Fruit fly (Drosophila melanogaster): Measurements from ENCODE around the gene CG31988.

The CG31988 gene

DNA sequence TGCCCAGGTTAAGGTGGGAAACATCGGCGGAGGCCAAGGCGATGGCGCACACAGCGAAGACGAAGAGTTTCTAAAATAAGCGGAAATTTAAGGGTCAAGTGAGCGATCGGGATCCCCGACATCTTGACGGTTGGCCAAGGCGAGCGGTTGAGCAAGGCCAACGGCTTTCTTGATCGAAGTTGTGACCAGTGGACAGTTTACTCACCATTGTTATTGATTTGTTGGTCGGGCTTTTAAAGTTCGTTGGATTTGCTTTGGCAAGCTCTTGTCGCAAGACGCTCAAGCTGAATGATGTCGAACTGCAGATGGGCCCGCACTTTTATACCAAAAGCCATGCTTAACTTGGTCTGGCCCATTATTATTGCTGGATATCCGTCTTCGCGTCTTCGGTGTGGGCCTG, 30.8 kb upstream of the CG31988 start:
- no peak for TF ChIP-seq CG8478 (optimal IDR thresholded peaks at IDR 0.05)
- no peak for TF ChIP-seq CTCF (optimal IDR thresholded peaks at IDR 0.05)

DNA sequence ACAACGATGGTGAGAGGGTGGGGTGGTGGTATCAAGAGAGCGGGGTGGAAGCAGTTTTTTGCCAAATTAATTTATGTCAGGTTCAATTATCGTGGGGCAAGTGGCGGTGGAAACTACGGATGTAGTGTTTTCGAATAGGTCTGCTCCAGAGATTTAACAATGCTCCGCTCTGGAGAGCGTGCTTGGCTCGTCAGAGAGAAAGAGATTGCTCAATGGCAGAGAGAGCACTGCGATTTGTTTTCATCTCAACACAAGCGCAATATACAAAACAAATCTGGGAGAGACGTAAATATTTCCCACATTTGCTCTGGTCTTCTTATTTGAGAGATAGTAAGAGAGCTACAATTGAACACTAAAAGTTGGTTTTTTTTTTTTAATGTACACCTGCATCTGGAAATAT, 19.2 kb upstream of the CG31988 start:
- TF ChIP-seq CG8478 (optimal IDR thresholded peaks at IDR 0.05) = no peak

DNA sequence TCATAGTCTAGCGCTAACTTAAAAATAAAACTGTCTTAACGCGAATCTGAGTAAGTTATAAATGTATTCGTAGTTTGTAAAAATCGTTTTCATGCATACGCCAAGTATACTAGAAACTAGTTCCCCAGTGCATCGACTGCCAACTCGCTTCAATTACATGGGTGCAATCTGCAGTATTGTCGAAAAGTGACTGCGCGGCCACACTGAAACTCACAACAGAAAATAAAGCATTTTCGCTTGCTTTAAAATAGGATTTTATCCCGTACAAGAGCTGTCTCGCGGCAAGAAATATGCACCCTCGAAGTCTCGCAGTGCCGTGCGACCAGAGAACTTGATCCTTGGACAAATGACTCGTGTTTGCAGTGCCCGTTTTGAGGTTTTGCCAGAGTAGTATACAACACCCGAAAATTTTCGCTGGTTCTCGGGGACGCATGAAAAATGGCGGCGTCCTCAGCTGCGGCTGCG, 18.5 kb upstream of the CG31988 start, which contains the start of gene CG8677:
CG8677 (plus strand) TSS at position 199 of the 465 bp plus-strand sequence.
- TF ChIP-seq CG8478 (optimal IDR thresholded peaks at IDR 0.05) (no peak), CTCF (optimal IDR thresholded peaks at IDR 0.05) (peak; percentile 19 to 44)

DNA sequence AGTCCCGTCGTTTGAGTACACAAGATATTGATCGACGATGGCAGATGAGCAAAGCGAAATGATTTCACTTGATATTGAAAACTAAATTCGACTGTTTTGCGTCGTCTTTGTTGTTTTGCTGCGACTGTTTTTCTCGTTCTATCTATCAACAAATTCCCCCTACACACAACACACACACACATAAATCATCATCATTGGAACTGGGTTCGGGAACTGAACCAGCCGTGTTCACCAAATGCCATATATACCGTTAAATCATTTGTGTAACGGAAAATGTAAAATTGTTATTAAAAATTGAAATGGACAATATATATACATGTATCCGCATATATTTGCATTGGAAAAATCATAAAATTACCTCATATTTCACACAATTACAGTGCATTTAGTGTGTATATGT, 17.8 kb upstream of the CG31988 start, which contains the start of gene Atg18b:
Atg18b (minus strand) TSS at position 177 of the 400 bp plus-strand sequence.
- TF ChIP-seq CG8478 (optimal IDR thresholded peaks at IDR 0.05) (no peak), CTCF (optimal IDR thresholded peaks at IDR 0.05) (no peak)

DNA sequence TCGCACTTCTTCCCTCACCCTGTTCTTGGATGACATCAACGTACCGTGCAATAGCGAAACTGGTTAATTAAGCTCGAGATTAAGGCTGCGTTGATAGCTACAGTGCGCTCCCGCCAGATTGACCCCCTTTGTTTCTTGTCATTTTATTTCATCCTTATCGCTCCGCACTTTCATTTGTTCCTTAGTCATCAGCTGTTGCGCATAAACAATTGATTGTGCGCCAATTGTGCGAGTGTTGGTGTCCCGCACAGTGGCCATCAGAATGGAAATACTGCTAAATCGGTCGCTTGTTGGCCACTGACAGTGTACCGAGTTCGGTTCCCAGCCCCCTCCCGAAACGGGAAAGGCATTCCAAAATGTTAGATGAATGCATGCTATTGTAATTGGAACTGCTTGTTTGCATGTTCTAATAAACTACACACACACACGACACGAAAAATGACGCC, 17.1 kb upstream of the CG31988 start:
- TF ChIP-seq CG8478 (optimal IDR thresholded peaks at IDR 0.05) (no peak), CTCF (optimal IDR thresholded peaks at IDR 0.05) (no peak)

DNA sequence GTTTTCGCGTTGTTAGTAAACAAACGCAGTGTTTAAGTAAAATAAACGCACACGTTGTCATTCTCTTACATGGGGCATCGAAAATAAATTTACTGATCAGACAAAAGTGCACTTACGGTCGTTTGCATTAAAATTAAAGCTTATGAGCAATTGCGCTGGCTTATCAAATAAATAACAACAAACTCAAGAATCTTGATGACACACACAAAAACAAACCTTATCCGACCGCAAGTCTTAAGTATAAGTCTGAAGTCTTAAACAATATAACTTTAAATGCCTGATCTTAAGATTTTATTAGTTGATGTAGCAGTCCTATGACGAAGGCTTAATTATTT, 16.3 kb upstream of the CG31988 start:
- TF ChIP-seq CG8478 (optimal IDR thresholded peaks at IDR 0.05) = no peak

DNA sequence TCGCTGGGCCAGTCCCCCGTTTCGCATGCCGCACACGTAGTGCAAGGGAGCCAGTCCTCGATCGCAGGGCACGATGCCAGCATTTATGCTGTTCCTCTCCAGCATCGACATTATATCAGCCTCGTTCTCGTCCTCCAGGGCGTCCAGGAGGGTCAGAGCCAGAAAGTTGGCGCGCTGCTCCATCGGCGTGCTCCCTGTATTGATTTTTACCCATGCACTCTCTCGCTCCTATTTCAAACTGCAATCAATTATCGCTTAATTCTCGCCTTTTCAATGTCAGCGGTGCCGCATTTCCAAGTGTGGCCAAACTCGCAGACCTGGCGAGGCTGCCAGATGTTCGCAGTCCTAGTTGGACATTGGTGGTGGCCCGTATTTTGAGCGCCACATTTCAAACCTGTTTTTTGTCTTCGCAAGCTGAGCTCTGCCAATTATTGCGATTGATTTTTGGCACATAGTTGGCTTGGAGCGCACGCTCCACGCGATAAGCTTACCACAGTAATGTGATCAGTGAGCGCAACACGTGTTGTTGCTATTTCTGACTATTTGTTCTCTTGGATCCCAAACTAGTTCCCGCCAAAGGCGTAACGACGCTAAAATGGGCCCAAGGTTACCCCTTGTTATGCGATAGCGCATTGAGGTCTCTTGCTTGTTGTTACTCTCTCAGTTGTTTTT, 15.8 kb upstream of the CG31988 start, which contains the start of gene CG8679:
CG8679 (minus strand) TSS at position 305 of the 672 bp plus-strand sequence.
- TF ChIP-seq CTCF (optimal IDR thresholded peaks at IDR 0.05) (peak; percentile 37 to 57), CG8478 (optimal IDR thresholded peaks at IDR 0.05) (no peak)

DNA sequence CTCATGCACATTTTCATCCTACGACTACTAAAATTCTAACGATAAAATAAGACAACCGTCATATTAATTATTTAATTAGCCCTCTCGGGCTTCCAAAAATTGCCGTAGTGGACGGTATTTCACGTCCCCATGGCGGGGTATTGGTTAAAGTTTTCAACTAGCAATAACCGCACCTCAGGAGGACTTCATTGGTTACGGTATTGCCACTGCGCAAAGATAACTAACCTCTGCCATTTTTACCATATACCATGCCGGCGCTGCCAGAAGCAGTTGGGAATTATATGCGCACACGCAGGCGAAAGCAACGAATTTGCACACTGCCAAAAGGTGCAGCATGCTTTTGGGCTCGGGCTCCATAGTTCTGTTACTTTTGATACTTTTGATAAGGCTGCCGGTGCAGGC, 12.4 kb upstream of the CG31988 start:
- TF ChIP-seq CG8478 (optimal IDR thresholded peaks at IDR 0.05) = no peak
- no peak for TF ChIP-seq CTCF (optimal IDR thresholded peaks at IDR 0.05)

DNA sequence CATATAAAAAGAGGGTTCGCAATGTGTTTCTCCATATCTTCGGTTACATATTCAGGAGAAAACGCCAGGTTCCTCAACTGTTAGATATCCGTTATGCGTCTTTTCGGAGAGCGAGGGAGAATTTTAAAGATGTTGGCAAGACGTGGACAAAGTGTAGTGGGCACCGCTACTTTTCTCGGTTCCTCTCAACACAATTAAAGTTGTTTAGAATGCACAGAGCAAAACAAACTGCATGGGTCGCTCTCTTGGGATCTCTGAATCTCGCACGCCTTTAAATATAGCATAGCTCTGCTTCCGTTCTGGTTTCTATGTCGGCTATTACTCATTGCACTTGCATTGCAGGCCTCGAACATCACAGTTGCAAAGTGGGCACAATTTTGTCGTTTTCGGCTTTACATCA, 3.6 kb upstream of the CG31988 start, which contains the start of gene clumsy:
clumsy (plus strand) TSS at position 301 of the 400 bp plus-strand sequence.
- no peak for TF ChIP-seq CTCF (optimal IDR thresholded peaks at IDR 0.05)
- no peak for TF ChIP-seq CG8478 (optimal IDR thresholded peaks at IDR 0.05)

DNA sequence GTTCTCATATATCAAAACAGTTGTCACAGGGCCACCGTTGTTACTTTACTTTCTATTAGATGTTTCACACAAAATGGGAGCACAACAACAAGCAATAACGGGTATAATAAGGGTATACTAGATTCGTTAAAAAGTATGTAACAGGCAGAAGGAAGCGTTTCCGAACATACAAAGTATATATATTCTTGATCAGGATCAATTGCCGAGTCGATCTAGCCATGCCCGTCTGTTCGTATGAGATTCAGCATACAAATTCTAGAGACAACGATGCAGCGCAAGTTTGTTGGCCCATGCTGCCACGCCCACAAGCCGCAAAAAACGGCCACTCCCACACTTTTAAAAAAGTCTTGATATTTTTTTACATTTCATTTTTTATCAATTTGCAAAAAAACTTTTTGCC, 2.3 kb downstream of the CG31988 start, which contains the start of gene CG31624:
CG31624 (minus strand) TSS at position 101 of the 400 bp plus-strand sequence.
- TF ChIP-seq CTCF (optimal IDR thresholded peaks at IDR 0.05) (no peak), CG8478 (optimal IDR thresholded peaks at IDR 0.05) (no peak)

DNA sequence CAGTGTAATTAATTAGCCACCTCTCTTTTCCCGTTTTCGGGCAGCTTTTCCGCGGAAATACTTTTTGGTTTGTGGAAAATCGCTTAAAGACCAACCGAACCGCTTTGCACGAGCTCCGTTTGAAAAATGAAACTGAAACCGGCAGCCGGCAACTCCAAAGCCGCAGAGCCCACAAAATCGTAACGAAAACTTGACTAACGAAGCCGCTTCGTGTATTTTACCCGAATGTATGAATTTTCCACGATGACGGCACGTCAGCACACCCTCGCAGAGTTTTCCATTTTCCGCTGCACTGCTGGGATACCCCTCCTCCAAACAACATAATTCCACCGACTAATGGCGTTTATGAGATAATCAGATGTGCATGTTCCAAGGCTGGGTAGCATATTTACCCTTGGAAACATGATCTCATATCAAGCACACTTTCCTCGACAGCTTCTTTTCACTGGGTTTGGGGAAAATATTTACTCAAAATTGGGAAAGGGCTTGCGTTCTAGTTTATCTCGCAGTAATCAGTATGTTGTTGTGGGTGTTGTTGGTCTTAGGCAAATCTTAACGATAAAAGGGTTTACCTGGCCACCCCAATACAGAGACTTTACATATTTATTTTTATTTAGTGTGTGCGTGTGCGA, 3.9 kb downstream of the CG31988 start, which contains the start of gene Ret:
Ret (minus strand) TSS at position 130 of the 632 bp plus-strand sequence.
- no peak for TF ChIP-seq CTCF (optimal IDR thresholded peaks at IDR 0.05)
- no peak for TF ChIP-seq CG8478 (optimal IDR thresholded peaks at IDR 0.05)

DNA sequence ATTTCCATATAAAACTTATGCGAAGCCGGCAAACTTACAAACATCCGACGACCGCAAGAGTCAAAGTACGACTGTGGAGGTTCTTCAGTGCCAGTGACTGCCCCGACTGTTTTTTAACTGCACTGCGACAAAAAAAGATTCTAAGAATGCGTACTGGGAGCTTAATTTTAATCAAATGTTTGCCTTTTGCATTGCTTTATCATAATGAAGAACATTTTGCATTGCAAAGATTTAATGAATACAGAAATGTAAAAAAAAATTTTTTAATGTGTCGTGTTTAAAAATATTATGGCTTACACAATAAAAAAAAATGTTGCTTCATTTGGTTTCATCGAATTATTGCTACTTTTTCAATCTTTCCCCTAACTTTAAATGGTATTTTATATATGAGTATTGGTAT, 5.4 kb downstream of the CG31988 start:
- TF ChIP-seq CTCF (optimal IDR thresholded peaks at IDR 0.05) = no peak
- TF ChIP-seq CG8478 (optimal IDR thresholded peaks at IDR 0.05) = no peak

DNA sequence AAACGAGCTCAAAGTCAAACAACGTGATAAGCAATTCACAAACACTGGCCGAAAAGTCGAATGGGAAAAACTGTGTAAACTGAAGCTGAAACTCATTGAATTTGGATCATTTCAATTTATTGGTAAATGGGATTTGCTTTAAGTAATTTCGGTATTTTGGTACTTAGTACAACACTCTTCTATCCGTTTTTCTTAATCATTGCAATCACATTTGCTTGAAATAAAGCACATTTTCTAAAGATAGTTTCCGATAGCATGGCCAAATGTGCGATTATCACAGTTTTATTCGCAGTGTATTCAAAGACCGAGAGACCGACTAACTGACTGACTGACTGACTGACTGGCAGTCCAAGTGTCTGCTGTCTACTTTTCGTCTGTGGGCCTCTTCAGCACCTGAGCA, 6.1 kb downstream of the CG31988 start:
- no peak for TF ChIP-seq CTCF (optimal IDR thresholded peaks at IDR 0.05)
- TF ChIP-seq CG8478 (optimal IDR thresholded peaks at IDR 0.05) = no peak

DNA sequence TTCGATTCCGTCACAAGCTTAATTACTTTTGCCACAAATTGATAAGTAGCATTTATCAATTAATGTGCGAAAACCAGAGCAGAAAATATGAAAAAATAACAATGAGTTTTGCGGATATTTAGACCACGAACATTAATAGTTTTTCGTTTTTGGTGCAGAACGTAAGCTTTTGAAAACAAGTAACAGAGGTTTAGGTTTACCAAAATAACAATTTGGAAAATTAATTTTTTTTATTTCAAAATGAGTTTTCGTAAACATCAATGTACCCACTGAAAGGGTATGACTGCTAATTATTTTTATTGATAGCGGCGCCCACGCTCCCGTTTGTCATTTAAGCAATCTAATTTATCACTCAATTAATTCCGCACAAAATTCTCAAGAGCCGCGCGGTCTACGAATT, 7.3 kb downstream of the CG31988 start:
- TF ChIP-seq CTCF (optimal IDR thresholded peaks at IDR 0.05) (no peak), CG8478 (optimal IDR thresholded peaks at IDR 0.05) (no peak)

DNA sequence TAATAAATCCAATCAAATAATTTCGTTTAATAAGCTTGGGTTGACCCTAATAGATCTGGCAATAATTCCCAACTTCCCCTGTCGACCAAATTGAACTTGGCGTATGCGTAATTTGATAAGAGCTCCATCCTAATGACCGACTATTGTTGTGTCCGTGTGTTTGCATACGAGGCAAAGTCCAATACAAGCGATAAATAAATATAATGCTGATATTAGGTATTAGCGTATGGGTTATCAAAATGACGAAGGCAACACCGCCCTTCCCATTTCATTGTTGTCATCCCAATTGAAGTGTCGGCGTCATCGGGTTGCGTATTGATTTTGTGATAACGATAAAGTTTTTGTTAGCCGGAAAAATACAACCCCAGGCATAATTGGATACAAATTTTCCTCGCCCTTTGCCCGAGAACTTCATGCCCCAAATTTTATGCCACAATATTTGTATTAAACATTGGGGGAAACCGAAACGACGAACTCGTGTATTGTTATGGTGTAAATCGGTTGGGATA, 13.3 kb downstream of the CG31988 start:
- TF ChIP-seq CG8478 (optimal IDR thresholded peaks at IDR 0.05) (no peak), CTCF (optimal IDR thresholded peaks at IDR 0.05) (no peak)

DNA sequence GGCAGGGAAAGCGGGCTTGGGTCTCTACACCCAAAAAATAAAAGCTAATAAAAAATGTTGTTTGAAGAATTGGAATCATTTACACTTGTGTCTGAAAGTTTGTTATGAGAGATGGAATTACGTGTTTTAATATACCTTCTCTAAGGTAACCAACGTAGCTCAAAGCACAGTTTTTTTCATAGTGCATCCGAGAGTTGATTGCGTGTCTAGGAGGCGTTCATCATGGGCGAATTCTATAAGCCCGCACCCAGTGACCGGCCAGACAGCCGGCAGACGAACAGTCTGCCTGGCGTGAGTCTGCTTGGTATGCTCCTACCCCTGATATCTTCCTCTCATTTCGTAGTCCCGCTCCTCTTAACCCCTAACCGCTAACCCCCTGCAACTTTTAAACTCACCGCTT, 14.8 kb downstream of the CG31988 start:
- no peak for TF ChIP-seq CG8478 (optimal IDR thresholded peaks at IDR 0.05)
- no peak for TF ChIP-seq CTCF (optimal IDR thresholded peaks at IDR 0.05)

All from S2 (cell line).